Fruit fly (Drosophila melanogaster): ENCODE measurements around the gene CG6678.

The CG6678 gene

dm6 chr3R:21848987-21849442 lies 37.8 kb upstream of the CG6678 start (continued):
- no peak for TF ChIP-seq Bgb (GFP tag; IDR thresholded peaks at IDR 0.05; ENCODE audit: partially characterized antibody)
- TF ChIP-seq CG12659 (GFP tag; optimal IDR thresholded peaks at IDR 0.05) = peak; percentile 69
- TF ChIP-seq CG15073 (GFP tag; optimal IDR thresholded peaks at IDR 0.05) = no peak
- no peak for TF ChIP-seq CG2199 (GFP tag; IDR thresholded peaks at IDR 0.05)
- TF ChIP-seq dati (GFP tag; IDR thresholded peaks at IDR 0.05) = no peak
- TF ChIP-seq mam (GFP tag; optimal IDR thresholded peaks at IDR 0.05) = peak; percentile 42
- no peak for TF ChIP-seq inv (GFP tag; IDR thresholded peaks at IDR 0.05; ENCODE audit: partially characterized antibody)
- TF ChIP-seq z (GFP tag; IDR thresholded peaks at IDR 0.05) = no peak
- peak; percentile 51 for TF ChIP-seq sim (GFP tag; IDR thresholded peaks at IDR 0.05)
- TF ChIP-seq bigmax (GFP tag; optimal IDR thresholded peaks at IDR 0.05) = no peak
- TF ChIP-seq CG1233 (GFP tag; optimal IDR thresholded peaks at IDR 0.05) = peak; percentile 76
- TF ChIP-seq NC2β (GFP tag; optimal IDR thresholded peaks at IDR 0.05) = peak; percentile 66
- peak; percentile 79 to 86 for TF ChIP-seq eve (GFP tag; optimal IDR thresholded peaks at IDR 0.05)
- no peak for TF ChIP-seq Hr39 (optimal IDR thresholded peaks at IDR 0.05)
- no peak for TF ChIP-seq Awh (GFP tag; IDR thresholded peaks at IDR 0.05)
- no peak for TF ChIP-seq kay (GFP tag; optimal IDR thresholded peaks at IDR 0.05)
- no peak for TF ChIP-seq D (optimal IDR thresholded peaks at IDR 0.05)
- peak; percentile 77 for TF ChIP-seq D (GFP tag; optimal IDR thresholded peaks at IDR 0.05)
- TF ChIP-seq caup (GFP tag; optimal IDR thresholded peaks at IDR 0.05; ENCODE audit: severe bottlenecking) = peak; percentile 41
- no peak for TF ChIP-seq Doc3 (GFP tag; IDR thresholded peaks at IDR 0.05; ENCODE audit: partially characterized antibody)
- TF ChIP-seq CG11723 (GFP tag; optimal IDR thresholded peaks at IDR 0.05) = peak; percentile 51
- peak; percentile 78 for TF ChIP-seq D19A (tag; optimal IDR thresholded peaks at IDR 0.05)
- peak; percentile 34 for TF ChIP-seq CG12219 (GFP tag; optimal IDR thresholded peaks at IDR 0.05)
- TF ChIP-seq Opbp (GFP tag; IDR thresholded peaks at IDR 0.05; ENCODE audit: partially characterized antibody) = no peak
- TF ChIP-seq CG10274 (GFP tag; optimal IDR thresholded peaks at IDR 0.05) = peak; percentile 50
- TF ChIP-seq CG31365 (tag; optimal IDR thresholded peaks at IDR 0.05) = no peak
- TF ChIP-seq Eip74EF (GFP tag; optimal IDR thresholded peaks at IDR 0.05) = peak in 1 of 2 experiments; percentile 78
- peak; percentile 57 for TF ChIP-seq Camta (GFP tag; optimal IDR thresholded peaks at IDR 0.05)
- TF ChIP-seq ac (GFP tag; optimal IDR thresholded peaks at IDR 0.05) = peak; percentile 53
- TF ChIP-seq zf30C (GFP tag; optimal IDR thresholded peaks at IDR 0.05) = no peak
- no peak for TF ChIP-seq tll (GFP tag; optimal IDR thresholded peaks at IDR 0.05)
- peak; percentile 50 for TF ChIP-seq lmd (GFP tag; IDR thresholded peaks at IDR 0.05)
- TF ChIP-seq slp2 (GFP tag; optimal IDR thresholded peaks at IDR 0.05) = peak; percentile 49
- no peak for TF ChIP-seq CkIIα-i1 (GFP tag; IDR thresholded peaks at IDR 0.05)
- peak; percentile 43; the same call in 1 of the 2 replicates for TF ChIP-seq CG32532 (GFP tag; IDR thresholded peaks at IDR 0.05)
- no peak for TF ChIP-seq Gsc (GFP tag; IDR thresholded peaks at IDR 0.05)
- TF ChIP-seq CG43689 (GFP tag; IDR thresholded peaks at IDR 0.05) = no peak
- TF ChIP-seq nau (GFP tag; optimal IDR thresholded peaks at IDR 0.05) = peak; percentile 53
- no peak for TF ChIP-seq CG7963 (GFP tag; IDR thresholded peaks at IDR 0.05; ENCODE audit: partially characterized antibody)
- TF ChIP-seq CG1647 (GFP tag; optimal IDR thresholded peaks at IDR 0.05) = peak; percentile 35
- TF ChIP-seq CG13123 (GFP tag; optimal IDR thresholded peaks at IDR 0.05) = peak; percentile 28
- TF ChIP-seq amos (GFP tag; IDR thresholded peaks at IDR 0.05; ENCODE audit: partially characterized antibody) = no peak
- peak; percentile 35 for TF ChIP-seq Abd-B (GFP tag; optimal IDR thresholded peaks at IDR 0.05)
- no peak for TF ChIP-seq abd-A (tag; optimal IDR thresholded peaks at IDR 0.05)
- peak; percentile 59 for TF ChIP-seq sqz (GFP tag; optimal IDR thresholded peaks at IDR 0.05)
- TF ChIP-seq slbo (GFP tag; IDR thresholded peaks at IDR 0.05) = peak; percentile 37
- no peak for TF ChIP-seq sd (tag; optimal IDR thresholded peaks at IDR 0.05)
- 0 out of 2 replicates have a peak, but pooled peaks have one; percentile 9 for TF ChIP-seq esg (GFP tag; conservative IDR thresholded peaks at IDR 0.05)
- no peak for TF ChIP-seq disco-r (GFP tag; optimal IDR thresholded peaks at IDR 0.05)
- no peak for TF ChIP-seq MESR4 (GFP tag; optimal IDR thresholded peaks at IDR 0.05)
